Worm (Caenorhabditis elegans) whole organism, late embryonic: ENCODE data around the gene F57C12.2.

Experiments
- C08G9.2 ChIP-seq: sonication (generic microtip); optimal IDR thresholded peaks from 2 replicates; lab custom pipeline; 2016; ENCODE audit warnings: mild to moderate bottlenecking, missing genetic modification characterization, moderate library complexity, missing compliant biosample characterization
- F13H6.1 ChIP-seq: sonication (generic microtip); optimal IDR thresholded peaks from 2 replicates; lab custom pipeline; 2016; ENCODE audit warnings: missing genetic modification characterization, missing compliant biosample characterization
- K09A11.1 ChIP-seq: sonication (generic microtip); optimal IDR thresholded peaks from 2 replicates; lab custom pipeline; 2017; ENCODE audit warnings: antibody characterized with exemption, mild to moderate bottlenecking, missing genetic modification characterization, missing compliant biosample characterization; ENCODE audit not compliant: insufficient read depth
- Y22D7AL.16 ChIP-seq: sonication (generic microtip); optimal IDR thresholded peaks from 2 replicates; lab custom pipeline; 2016; ENCODE audit warnings: missing genetic modification characterization, missing compliant biosample characterization
- ceh-18 ChIP-seq: sonication (generic microtip); optimal IDR thresholded peaks from 2 replicates; lab custom pipeline; 2016; ENCODE audit warnings: missing genetic modification characterization, missing compliant biosample characterization
- ceh-24 ChIP-seq: sonication (generic microtip); optimal IDR thresholded peaks from 2 replicates; lab custom pipeline; 2016; ENCODE audit warnings: mild to moderate bottlenecking, missing genetic modification characterization, missing compliant biosample characterization
- ceh-31 ChIP-seq: sonication (generic microtip); optimal IDR thresholded peaks from 2 replicates; lab custom pipeline; 2016; ENCODE audit warnings: missing genetic modification characterization, missing compliant biosample characterization
- ceh-9 ChIP-seq: sonication (generic microtip); optimal IDR thresholded peaks from 2 replicates; lab custom pipeline; 2016; ENCODE audit warnings: mild to moderate bottlenecking, missing genetic modification characterization, inconsistent platforms, missing compliant biosample characterization
- che-1 ChIP-seq: sonication (generic microtip); optimal IDR thresholded peaks from 2 replicates; lab custom pipeline; 2016; ENCODE audit warnings: mild to moderate bottlenecking, missing genetic modification characterization, missing compliant biosample characterization
- elt-4 ChIP-seq: sonication (generic microtip); optimal IDR thresholded peaks from 2 replicates; lab custom pipeline; 2016; ENCODE audit warnings: missing genetic modification characterization, missing compliant biosample characterization
- ets-4 ChIP-seq: sonication (generic microtip); optimal IDR thresholded peaks from 2 replicates; lab custom pipeline; 2016; ENCODE audit warnings: missing genetic modification characterization, missing compliant biosample characterization
- fax-1 ChIP-seq: sonication (generic microtip); optimal IDR thresholded peaks from 2 replicates; lab custom pipeline; 2016; ENCODE audit warnings: missing genotype, missing genetic modification characterization, missing compliant biosample characterization
- fkh-6 ChIP-seq: sonication (generic microtip); optimal IDR thresholded peaks from 2 replicates; lab custom pipeline; 2016; ENCODE audit warnings: missing genetic modification characterization, missing compliant biosample characterization
- gmeb-2 ChIP-seq: sonication (generic microtip); optimal IDR thresholded peaks from 2 replicates; lab custom pipeline; 2016; ENCODE audit warnings: missing genetic modification characterization, inconsistent platforms, missing compliant biosample characterization
- hlh-13 ChIP-seq: fragments of 200-800 bp; sonication (Bioruptor generic); optimal IDR thresholded peaks from 2 replicates; lab custom pipeline; 2018; ENCODE audit warnings: mild to moderate bottlenecking, missing genetic modification characterization, missing compliant biosample characterization
- hlh-15 ChIP-seq: sonication (generic microtip); optimal IDR thresholded peaks from 2 replicates; lab custom pipeline; 2016; ENCODE audit warnings: missing genetic modification characterization, missing compliant biosample characterization
- hlh-30 ChIP-seq: sonication (generic microtip); optimal IDR thresholded peaks from 2 replicates; lab custom pipeline; 2017; ENCODE audit warnings: antibody characterized with exemption, missing genetic modification characterization, missing compliant biosample characterization; ENCODE audit not compliant: insufficient read depth
- hlh-8 ChIP-seq: sonication (generic microtip); optimal IDR thresholded peaks from 2 replicates; lab custom pipeline; 2016; ENCODE audit warnings: missing genotype, missing genetic modification characterization, missing compliant biosample characterization
- mec-3 ChIP-seq: sonication (generic microtip); optimal IDR thresholded peaks from 2 replicates; lab custom pipeline; 2016; ENCODE audit warnings: borderline replicate concordance, missing genetic modification characterization, missing compliant biosample characterization
- nhr-11 ChIP-seq: fragments of 150-350 bp; optimal IDR thresholded peaks from 2 replicates; lab custom pipeline; 2014; ENCODE audit warnings: missing biosample characterization, missing genetic modification characterization
- npax-4 ChIP-seq: sonication (generic microtip); optimal IDR thresholded peaks from 2 replicates; lab custom pipeline; 2016; ENCODE audit warnings: missing genetic modification characterization, missing compliant biosample characterization
- odd-2 ChIP-seq: sonication (generic microtip); optimal IDR thresholded peaks from 2 replicates; lab custom pipeline; 2017; ENCODE audit warnings: antibody characterized with exemption, mild to moderate bottlenecking, missing genetic modification characterization, missing compliant biosample characterization
- pat-9 ChIP-seq: fragments of 200-800 bp; sonication (Bioruptor generic); optimal IDR thresholded peaks from 2 replicates; lab custom pipeline; 2018; ENCODE audit warnings: mild to moderate bottlenecking, missing genetic modification characterization, moderate library complexity, missing compliant biosample characterization
- pax-1 ChIP-seq: fragments of 150-350 bp; optimal IDR thresholded peaks from 2 replicates; lab custom pipeline; 2014; ENCODE audit warnings: missing biosample characterization, missing genetic modification characterization
- pha-2 ChIP-seq: sonication (generic microtip); optimal IDR thresholded peaks from 2 replicates; lab custom pipeline; 2017; ENCODE audit warnings: mild to moderate bottlenecking, missing genetic modification characterization, missing compliant biosample characterization
- pha-4 ChIP-seq: fragments of 150-350 bp; optimal IDR thresholded peaks from 2 replicates; lab custom pipeline; 2018; ENCODE audit warnings: missing biosample characterization, missing genetic modification reagents, missing genetic modification characterization
- pqm-1 ChIP-seq: sonication (generic microtip); optimal IDR thresholded peaks from 2 replicates; lab custom pipeline; 2016; ENCODE audit warnings: missing genetic modification characterization, missing compliant biosample characterization
- ref-2 ChIP-seq: sonication (generic microtip); optimal IDR thresholded peaks from 2 replicates; lab custom pipeline; 2016; ENCODE audit warnings: missing genetic modification characterization, missing compliant biosample characterization
- sox-4 ChIP-seq: sonication (generic microtip); optimal IDR thresholded peaks from 2 replicates; lab custom pipeline; 2017; ENCODE audit warnings: mild to moderate bottlenecking, missing genetic modification characterization, inconsistent platforms, missing compliant biosample characterization
- syd-9 ChIP-seq: sonication (generic microtip); optimal IDR thresholded peaks from 2 replicates; lab custom pipeline; 2016; ENCODE audit warnings: mild to moderate bottlenecking, missing genetic modification characterization, moderate library complexity, missing compliant biosample characterization
- tbx-2 ChIP-seq: sonication (generic microtip); optimal IDR thresholded peaks from 2 replicates; lab custom pipeline; 2016; ENCODE audit warnings: missing genetic modification characterization, missing compliant biosample characterization
- tbx-7 ChIP-seq: sonication (generic microtip); optimal IDR thresholded peaks from 2 replicates; lab custom pipeline; 2016; ENCODE audit warnings: missing genotype, missing genetic modification characterization, missing compliant biosample characterization
- unc-42 ChIP-seq: sonication (generic microtip); optimal IDR thresholded peaks from 2 replicates; lab custom pipeline; 2016; ENCODE audit warnings: missing genotype, missing genetic modification characterization, missing compliant biosample characterization
- zip-5 ChIP-seq: sonication (generic microtip); optimal IDR thresholded peaks from 2 replicates; lab custom pipeline; 2016; ENCODE audit warnings: missing genetic modification characterization, missing compliant biosample characterization
- ztf-16 ChIP-seq: sonication (generic microtip); optimal IDR thresholded peaks from 2 replicates; lab custom pipeline; 2017; ENCODE audit warnings: missing genetic modification characterization, missing compliant biosample characterization

F57C12.2 gene

ce11 chrX:551175-551729 is at the start of gene F57C12.2:
Gene F57C12.2 (minus strand): TSS chrX:551392.
- TF ChIP-seq F13H6.1 (tag; lab: Kevin White, UChicago) (no peak), zip-5 (tag; lab: Kevin White, UChicago) (no peak), tbx-7 (no peak), ceh-31 (tag; lab: Kevin White, UChicago) (no peak), gmeb-2 (tag; lab: Kevin White, UChicago) (no peak), mec-3 (tag; lab: Kevin White, UChicago) (no peak), C08G9.2 (tag; lab: Kevin White, UChicago) (no peak), pat-9 (no peak), nhr-11 (tag; lab: Kevin White, UChicago) (no peak), unc-42 (tag; lab: Kevin White, UChicago) (no peak), tbx-2 (tag; lab: Kevin White, UChicago) (no peak), K09A11.1 (tag; lab: Kevin White, UChicago) (no peak), hlh-8 (tag; lab: Kevin White, UChicago) (no peak), pha-4 (tag; lab: Kevin White, UChicago) (no peak), pqm-1 (tag; lab: Kevin White, UChicago) (no peak)

ce11 chrX:600671-601070 is 49.5 kb upstream of the F57C12.2 start:
- TF ChIP-seq fax-1 (tag; lab: Kevin White, UChicago) (no peak), ceh-18 (no peak), fkh-6 (tag; lab: Kevin White, UChicago) (no peak), che-1 (tag; lab: Kevin White, UChicago) (no peak), ets-4 (no peak)
- TF ChIP-seq, all 69 proteins: peak for 0

ce11 chrX:599476-599875 is 48.3 kb upstream of the F57C12.2 start, which contains the start of gene F13C5.3:
Gene F13C5.3 (minus strand): TSS chrX:599576.
- TF ChIP-seq ceh-24: no peak
- no peak for TF ChIP-seq tbx-2 (tag; lab: Kevin White, UChicago)
- no peak for TF ChIP-seq odd-2 (tag; lab: Kevin White, UChicago)
- TF ChIP-seq pax-1 (tag; lab: Kevin White, UChicago): no peak
- no peak for TF ChIP-seq hlh-30
- no peak for TF ChIP-seq sox-4
- TF ChIP-seq ceh-9 (tag; lab: Kevin White, UChicago): no peak
- TF ChIP-seq zip-5 (tag; lab: Kevin White, UChicago): no peak
- TF ChIP-seq hlh-13 (GFP tag; lab: Kevin White, UChicago): no peak
- TF ChIP-seq ztf-16: no peak

ce11 chrX:593910-594447 is 42.8 kb upstream of the F57C12.2 start, which contains the start of gene F13C5.2:
Gene F13C5.2 (plus strand): TSS chrX:593960.
- TF ChIP-seq Y22D7AL.16 (tag; lab: Kevin White, UChicago): no peak
- TF ChIP-seq hlh-15 (tag; lab: Kevin White, UChicago): no peak
- TF ChIP-seq odd-2 (tag; lab: Kevin White, UChicago): no peak
- no peak for TF ChIP-seq pha-2 (tag; lab: Kevin White, UChicago)
- TF ChIP-seq syd-9 (tag; lab: Kevin White, UChicago): no peak
- no peak for TF ChIP-seq mec-3 (tag; lab: Kevin White, UChicago)
- TF ChIP-seq npax-4: no peak
- TF ChIP-seq elt-4 (tag; lab: Kevin White, UChicago): no peak
- no peak for TF ChIP-seq ref-2
- TF ChIP-seq ceh-24: no peak
